Fruit fly (Drosophila melanogaster) whole organism: ENCODE measurements around the gene CG13046.

ENCODE experiments used
- CG8478 ChIP-seq: fragments of >200 bp; optimal IDR thresholded peaks from 2 replicates; lab custom pipeline; 2018; ENCODE audit warnings: inconsistent platforms
- Dll ChIP-seq: fragments of >200 bp; optimal IDR thresholded peaks from 2 replicates; lab custom pipeline; 2017
- EcR ChIP-seq, 2 experiments: fragments of >200 bp; optimal IDR thresholded peaks; 2 replicates each; lab custom pipeline; 2017; ENCODE audit warnings: missing biosample characterization in 2 of 2, missing genetic modification characterization in 2 of 2, missing genetic modification reagents in 2 of 2
- pan ChIP-seq: fragments of >200 bp; optimal IDR thresholded peaks from 2 replicates; lab custom pipeline; 2017
- psq ChIP-seq: fragments of >200 bp; optimal IDR thresholded peaks from 2 replicates; lab custom pipeline; 2017

DNA sequence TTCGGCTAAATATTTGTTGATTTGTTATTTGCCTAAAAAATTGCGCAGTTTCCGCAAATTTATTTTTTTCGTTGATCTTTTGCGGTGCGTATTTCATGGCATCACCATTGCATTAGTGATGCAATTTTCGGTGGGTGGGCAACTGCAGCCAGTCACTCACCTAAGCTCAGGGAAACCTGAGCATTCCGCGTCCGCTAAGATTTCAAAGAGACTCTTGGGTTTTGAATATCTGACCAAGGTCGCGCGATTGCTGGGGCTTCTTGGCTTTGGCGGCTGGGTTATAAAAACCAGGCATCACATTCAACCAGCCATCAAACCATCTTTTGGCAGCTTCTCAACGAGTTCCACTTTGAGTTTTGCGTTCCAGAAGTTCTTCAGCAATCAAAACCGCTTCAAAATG, 25.8 kb downstream of the CG13046 start, which contains the start of gene CG13071:
- TF ChIP-seq psq (lab: Kevin White, UChicago) (no peak), pan (lab: Kevin White, UChicago) (no peak), CG8478 (no peak), EcR (GFP tag; optimal IDR thresholded peaks at IDR 0.05; lab: Kevin White, UChicago) (no peak), Dll (lab: Kevin White, UChicago) (no peak)
